Worm (Caenorhabditis elegans) whole organism, L1 larva: Measurements from ENCODE around the gene F45B8.5.
"Not testable (repeated sequence)": the region's sequence is repeated elsewhere in the genome, so short reads cannot be mapped to it uniquely, and the experiment has no call there.

Experiments used
- C34B4.2 ChIP-seq: sonication (generic microtip); optimal IDR thresholded peaks from 2 replicates; lab custom pipeline; 2017; ENCODE audit warnings: mild to moderate bottlenecking, missing genetic modification characterization, missing compliant biosample characterization
- F16B12.6 ChIP-seq: fragments of 150-350 bp; optimal IDR thresholded peaks from 2 replicates; lab custom pipeline; 2014; ENCODE audit warnings: missing biosample characterization, missing genetic modification characterization
- ceh-90 ChIP-seq: sonication (generic microtip); optimal IDR thresholded peaks from 2 replicates; lab custom pipeline; 2016; ENCODE audit warnings: missing genetic modification characterization, missing compliant biosample characterization
- ces-1 ChIP-seq: fragments of 150-350 bp; optimal IDR thresholded peaks from 2 replicates; lab custom pipeline; 2014; ENCODE audit warnings: missing biosample characterization, missing genetic modification reagents, missing genetic modification characterization
- dpl-1 ChIP-seq, 3 experiments: fragments of 150-350 bp in 2 of 3; sonication (generic microtip) in 1 of 3; optimal IDR thresholded peaks; 2 replicates each; lab custom pipeline; 2014 to 2017; ENCODE audit warnings: missing biosample characterization in 3 of 3, missing genetic modification characterization in 3 of 3, missing genetic modification reagents in 3 of 3
- efl-1 ChIP-seq, 4 experiments: fragments of 150-350 bp; optimal IDR thresholded peaks in 3 of 4; peaks in 1 of 4; 1 replicate in 1 of 4; 2 replicates in 3 of 4; lab custom pipeline; 2014; ENCODE audit warnings: missing biosample characterization in 2 of 4, missing genetic modification characterization in 2 of 4, missing genetic modification reagents in 2 of 4
- egl-13 ChIP-seq: sonication (generic microtip); optimal IDR thresholded peaks from 2 replicates; lab custom pipeline; 2016; ENCODE audit warnings: missing genotype, missing genetic modification reagents, missing genetic modification characterization, missing compliant biosample characterization
- fkh-8 ChIP-seq: sonication (generic microtip); optimal IDR thresholded peaks from 2 replicates; lab custom pipeline; 2016; ENCODE audit warnings: mild to moderate bottlenecking, missing genetic modification characterization, missing compliant biosample characterization
- fos-1 ChIP-seq: fragments of 150-350 bp; optimal IDR thresholded peaks from 2 replicates; lab custom pipeline; 2014; ENCODE audit warnings: missing biosample characterization, missing genetic modification characterization
- hlh-17 ChIP-seq: fragments of 200-800 bp; sonication (Bioruptor generic); optimal IDR thresholded peaks from 2 replicates; lab custom pipeline; 2018; ENCODE audit warnings: missing genetic modification characterization, mild to moderate bottlenecking, missing compliant biosample characterization, moderate library complexity, borderline replicate concordance
- lin-15B ChIP-seq: fragments of 150-350 bp; sonication (generic microtip); optimal IDR thresholded peaks from 3 replicates; lab custom pipeline; 2014; ENCODE audit warnings: missing biosample characterization, missing genetic modification characterization
- lsy-2 ChIP-seq, 2 experiments: fragments of 150-350 bp; optimal IDR thresholded peaks; 2 replicates each; lab custom pipeline; 2014; ENCODE audit warnings: missing biosample characterization in 2 of 2, missing genetic modification characterization in 2 of 2
- mef-2 ChIP-seq: fragments of 150-350 bp; optimal IDR thresholded peaks from 2 replicates; lab custom pipeline; 2014; ENCODE audit warnings: missing biosample characterization, missing genetic modification characterization
- mep-1 ChIP-seq: fragments of 150-350 bp; optimal IDR thresholded peaks from 2 replicates; lab custom pipeline; 2014; ENCODE audit warnings: missing biosample characterization, missing genetic modification characterization
- nhr-237 ChIP-seq: fragments of 150-350 bp; optimal IDR thresholded peaks from 2 replicates; lab custom pipeline; 2014; ENCODE audit warnings: missing biosample characterization, missing genetic modification characterization
- nhr-28 ChIP-seq: fragments of 150-350 bp; optimal IDR thresholded peaks from 2 replicates; lab custom pipeline; 2014; ENCODE audit warnings: missing biosample characterization, missing genetic modification characterization
- nhr-77 ChIP-seq: fragments of 150-350 bp; optimal IDR thresholded peaks from 2 replicates; lab custom pipeline; 2014; ENCODE audit warnings: missing biosample characterization, missing genetic modification characterization
- nhr-84 ChIP-seq: sonication (generic microtip); optimal IDR thresholded peaks from 2 replicates; lab custom pipeline; 2017; ENCODE audit warnings: missing biosample characterization, missing genetic modification characterization
- nhr-90 ChIP-seq: sonication (generic microtip); optimal IDR thresholded peaks from 2 replicates; lab custom pipeline; 2016; ENCODE audit warnings: mild to moderate bottlenecking, missing genetic modification characterization, missing compliant biosample characterization; ENCODE audit not compliant: poor library complexity
- pag-3 ChIP-seq: sonication (generic microtip); optimal IDR thresholded peaks from 2 replicates; lab custom pipeline; 2017; ENCODE audit warnings: missing genetic modification characterization, mild to moderate bottlenecking, missing compliant biosample characterization, antibody characterized with exemption, borderline replicate concordance; ENCODE audit not compliant: insufficient read depth
- pax-3 ChIP-seq: fragments of 200-800 bp; sonication (Bioruptor generic); optimal IDR thresholded peaks from 2 replicates; lab custom pipeline; 2018; ENCODE audit warnings: mild to moderate bottlenecking, missing genetic modification characterization, moderate library complexity, missing compliant biosample characterization
- sox-4 ChIP-seq: sonication (generic microtip); optimal IDR thresholded peaks from 2 replicates; lab custom pipeline; 2016; ENCODE audit warnings: missing genetic modification characterization, missing compliant biosample characterization
- sptf-1 ChIP-seq: fragments of 150-350 bp; optimal IDR thresholded peaks from 2 replicates; lab custom pipeline; 2014; ENCODE audit warnings: missing biosample characterization, missing genetic modification characterization
- tlp-1 ChIP-seq: fragments of 150-350 bp; optimal IDR thresholded peaks from 2 replicates; lab custom pipeline; 2014; ENCODE audit warnings: missing biosample characterization, missing genetic modification characterization
- unc-30 ChIP-seq: sonication (generic microtip); optimal IDR thresholded peaks from 2 replicates; lab custom pipeline; 2017; ENCODE audit warnings: missing biosample characterization, missing genetic modification characterization
- unc-62 ChIP-seq: fragments of 150-350 bp; optimal IDR thresholded peaks from 2 replicates; lab custom pipeline; 2014; ENCODE audit warnings: missing biosample characterization, missing genetic modification reagents, missing genetic modification characterization
- xbp-1 ChIP-seq: sonication (generic microtip); optimal IDR thresholded peaks from 2 replicates; lab custom pipeline; 2016; ENCODE audit warnings: missing genetic modification characterization, missing compliant biosample characterization
- ztf-11 ChIP-seq, 2 experiments: sonication (generic microtip); optimal IDR thresholded peaks; 2 replicates each; lab custom pipeline; 2016 to 2017; ENCODE audit warnings: missing genetic modification characterization in 2 of 2, missing biosample characterization in 1 of 2, missing compliant biosample characterization in 1 of 2

The F45B8.5 gene

ce11 chrX:14959393-14960073 lies 6.3 kb upstream of the F45B8.5 start (continued):
- TF ChIP-seq ces-1 (GFP tag; lab: Kevin White, UChicago), result no peak

ce11 chrX:14960841-14961240 lies 5.0 kb upstream of the F45B8.5 start:
- TF ChIP-seq fkh-8, result no peak
- TF ChIP-seq tlp-1 (tag; lab: Kevin White, UChicago), result no peak
- no peak for TF ChIP-seq xbp-1 (tag; lab: Kevin White, UChicago)
- TF ChIP-seq nhr-77, result no peak
- no peak for TF ChIP-seq nhr-28 (tag; lab: Kevin White, UChicago)
- no peak for TF ChIP-seq ceh-90 (tag; lab: Kevin White, UChicago)
- TF ChIP-seq mep-1 (tag; lab: Kevin White, UChicago), result no peak
- TF ChIP-seq sptf-1, result no peak
- TF ChIP-seq ztf-11 (tag; optimal IDR thresholded peaks at IDR 0.05; lab: Kevin White, UChicago), result no peak
- no peak for TF ChIP-seq pax-3 (tag; lab: Kevin White, UChicago)
- TF ChIP-seq hlh-17 (GFP tag; lab: Kevin White, UChicago), result no peak
- no peak for TF ChIP-seq lsy-2 (tag; optimal IDR thresholded peaks at IDR 0.05; lab: Kevin White, UChicago)
- no peak for TF ChIP-seq egl-13
- TF ChIP-seq C34B4.2, result no peak
- TF ChIP-seq, all 84 proteins: peak for 0

- TF ChIP-seq nhr-237 (tag; lab: Kevin White, UChicago) (no peak), ztf-11 (tag; optimal IDR thresholded peaks at IDR 0.05; lab: Kevin White, UChicago) (no peak), ceh-90 (tag; lab: Kevin White, UChicago) (no peak), unc-62 (GFP tag; lab: Kevin White, UChicago) (no peak), efl-1 (optimal IDR thresholded peaks at IDR 0.05; lab: Kevin White, UChicago) (no peak), efl-1 (GFP tag; optimal IDR thresholded peaks at IDR 0.05 in 1 of 2; lab: Kevin White, UChicago) (peak in 1 of 2 experiments; percentile 84)
Observed at ce11 chrX:14961471-14961870, 4.4 kb upstream of the F45B8.5 start, which contains the start of gene idpp-3. idpp-3 (minus strand) TSS chrX:14961571.

ce11 chrX:14962456-14962855 lies 3.4 kb upstream of the F45B8.5 start, which contains the start of gene rgs-10:
rgs-10 (plus strand) TSS chrX:14962756.
- TF ChIP-seq efl-1 (optimal IDR thresholded peaks at IDR 0.05; lab: Kevin White, UChicago) (no peak), efl-1 (GFP tag; optimal IDR thresholded peaks at IDR 0.05 in 1 of 2; lab: Kevin White, UChicago) (peak in 1 of 2 experiments; percentile 39), dpl-1 (GFP tag; optimal IDR thresholded peaks at IDR 0.05; lab: Kevin White, UChicago) (no peak)
- TF ChIP-seq, all 84 proteins: peak for 1

ce11 chrX:14964253-14964652 lies 1.6 kb upstream of the F45B8.5 start, which contains the start of gene rgs-11:
rgs-11 (plus strand) TSS chrX:14964553.
- TF ChIP-seq F16B12.6 (tag; lab: Kevin White, UChicago), result no peak
- TF ChIP-seq pag-3 (tag; lab: Kevin White, UChicago), result no peak

- TF ChIP-seq sox-4 (tag; lab: Kevin White, UChicago); nhr-28 (tag; lab: Kevin White, UChicago); fos-1: not testable (repeated sequence)
Observed at ce11 chrX:14966515-14966914, 654 bp downstream of the F45B8.5 start, which contains the start of gene F20D1.22. F20D1.22 (plus strand) TSS chrX:14966815.

- no peak for TF ChIP-seq lin-15B (tag; lab: Kevin White, UChicago)
- no peak for TF ChIP-seq nhr-84 (tag; lab: Kevin White, UChicago)
- no peak for TF ChIP-seq sptf-1
- no peak for TF ChIP-seq nhr-90 (tag; lab: Kevin White, UChicago)
- no peak for TF ChIP-seq mef-2
- TF ChIP-seq nhr-237 (tag; lab: Kevin White, UChicago), result no peak
- TF ChIP-seq egl-13, result no peak
- TF ChIP-seq unc-30 (tag; lab: Kevin White, UChicago), result no peak
Observed at ce11 chrX:14969615-14970014, 3.8 kb downstream of the F45B8.5 start.
